Fruit fly (Drosophila melanogaster): ENCODE results near the gene PCID2.

DNA sequence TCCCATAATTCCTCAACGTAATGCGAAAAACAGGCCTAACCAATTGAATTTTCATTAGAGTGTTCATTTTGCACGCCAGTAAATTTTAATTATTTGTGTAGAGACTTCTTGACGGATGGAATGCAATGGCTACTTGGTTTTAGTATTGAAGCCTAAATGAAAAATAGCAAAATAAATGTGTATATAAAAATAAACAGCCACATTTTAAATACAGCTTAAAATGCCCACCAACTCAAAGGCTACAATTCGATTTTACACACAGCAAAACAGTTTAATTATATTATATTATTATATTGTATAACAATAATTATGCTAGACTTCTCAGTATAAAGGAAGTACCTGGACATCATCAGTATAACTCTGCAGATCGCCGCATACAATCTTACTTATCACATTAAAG, 2.0 kb upstream of the PCID2 start, which contains the start of gene Akr1B:
- TF ChIP-seq CG14655 (GFP tag; optimal IDR thresholded peaks at IDR 0.05) (no peak), Pif1A (GFP tag; optimal IDR thresholded peaks at IDR 0.05) (no peak)
